Worm (Caenorhabditis elegans) whole organism, midembryonic: ENCODE measurements around the gene B0361.9.

ENCODE experiments used
- T22C8.4 ChIP-seq: fragments of 200-800 bp; sonication (Bioruptor generic); IDR thresholded peaks from 2 replicates; pipeline ENCODE4 v1.3.6; 2022; ENCODE audit warnings: missing genetic modification characterization, missing compliant biosample characterization
- cog-1 ChIP-seq: sonication (generic microtip); optimal IDR thresholded peaks from 2 replicates; lab custom pipeline; 2016; ENCODE audit warnings: missing genetic modification characterization, missing compliant biosample characterization
- flt-1 ChIP-seq: fragments of 200-800 bp; sonication (Bioruptor generic); IDR thresholded peaks from 2 replicates; pipeline ENCODE4 v1.3.6; 2022; ENCODE audit warnings: missing genetic modification characterization, missing compliant biosample characterization
- klf-2 ChIP-seq: fragments of 200-800 bp; sonication (Bioruptor generic); conservative IDR thresholded peaks from 2 replicates; pipeline ENCODE4 v1.3.6; 2022; ENCODE audit warnings: missing genetic modification reagents, missing genetic modification characterization, missing compliant biosample characterization
- med-1 ChIP-seq: sonication (generic microtip); optimal IDR thresholded peaks from 2 replicates; lab custom pipeline; 2017; ENCODE audit warnings: missing genetic modification characterization, mild to moderate bottlenecking, missing compliant biosample characterization, antibody characterized with exemption, missing genetic modification reagents; ENCODE audit not compliant: insufficient read depth
- ref-1 ChIP-seq: fragments of 200-800 bp; sonication (Bioruptor generic); conservative IDR thresholded peaks from 2 replicates; pipeline ENCODE4 v1.3.6; 2022; ENCODE audit warnings: missing genetic modification reagents, missing genetic modification characterization, missing compliant biosample characterization
- tab-1 ChIP-seq: fragments of 200-800 bp; sonication (Bioruptor generic); IDR thresholded peaks from 2 replicates; pipeline ENCODE4 v1.3.6; 2022; ENCODE audit warnings: missing genetic modification characterization, missing compliant biosample characterization
- ztf-23 ChIP-seq: fragments of 200-800 bp; sonication (Bioruptor generic); IDR thresholded peaks from 2 replicates; pipeline ENCODE4 v1.3.6; 2022; ENCODE audit warnings: missing genetic modification reagents, missing genetic modification characterization, missing compliant biosample characterization
- ztf-29 ChIP-seq: fragments of 200-800 bp; sonication (Bioruptor generic); IDR thresholded peaks from 2 replicates; pipeline ENCODE4 v1.3.6; 2022; ENCODE audit warnings: missing genetic modification reagents, missing genetic modification characterization, missing compliant biosample characterization

B0361.9 gene

DNA sequence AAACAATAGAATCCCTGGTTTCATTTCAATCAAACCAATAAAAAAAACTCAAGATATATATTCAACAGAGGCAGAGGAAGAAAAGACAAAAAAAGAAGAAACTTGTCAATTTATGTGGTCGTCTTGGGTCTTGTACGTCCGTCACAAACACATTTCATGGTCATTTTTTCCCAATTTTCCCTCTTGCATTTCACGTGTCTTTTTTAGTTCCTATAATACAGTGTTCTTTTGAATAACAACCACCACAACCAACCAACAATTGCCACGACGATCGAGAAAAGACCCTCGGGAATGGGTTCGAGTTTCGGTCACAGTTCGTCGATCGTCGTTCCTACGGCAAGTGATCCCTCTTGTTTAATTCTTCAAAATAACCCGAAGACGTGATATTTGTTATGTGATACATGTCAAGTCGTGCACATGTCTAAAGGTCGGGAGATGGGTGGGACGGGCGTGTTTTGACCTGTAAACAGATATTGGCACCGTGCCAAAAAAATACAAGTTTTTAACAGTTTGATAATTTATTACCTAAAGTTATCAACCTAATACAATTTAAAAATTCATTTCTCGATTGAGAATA, 3.3 kb downstream of the B0361.9 start:
- TF ChIP-seq ztf-29 (GFP tag; lab: Robert Waterston, UW) (no peak), flt-1 (GFP tag; lab: Robert Waterston, UW) (no peak), T22C8.4 (GFP tag; lab: Robert Waterston, UW) (no peak), cog-1 (tag; lab: Kevin White, UChicago) (no peak), ref-1 (GFP tag; lab: Robert Waterston, UW) (no peak), ztf-23 (no peak), klf-2 (GFP tag; lab: Robert Waterston, UW) (no peak), tab-1 (GFP tag; lab: Robert Waterston, UW) (no peak), med-1 (no peak)

ce11 chrIII:7293075-7293684, 6.3 kb downstream of the B0361.9 start, which contains the start of gene cwf-19L2:
TSS of gene cwf-19L2 (plus strand) at chrIII:7293634.
- TF ChIP-seq klf-2 (GFP tag; lab: Robert Waterston, UW) (no peak), flt-1 (GFP tag; lab: Robert Waterston, UW) (no peak), cog-1 (tag; lab: Kevin White, UChicago) (no peak), tab-1 (GFP tag; lab: Robert Waterston, UW) (no peak), ztf-23 (no peak), ref-1 (GFP tag; lab: Robert Waterston, UW) (no peak), ztf-29 (GFP tag; lab: Robert Waterston, UW) (no peak), med-1 (no peak), T22C8.4 (GFP tag; lab: Robert Waterston, UW) (no peak)

DNA sequence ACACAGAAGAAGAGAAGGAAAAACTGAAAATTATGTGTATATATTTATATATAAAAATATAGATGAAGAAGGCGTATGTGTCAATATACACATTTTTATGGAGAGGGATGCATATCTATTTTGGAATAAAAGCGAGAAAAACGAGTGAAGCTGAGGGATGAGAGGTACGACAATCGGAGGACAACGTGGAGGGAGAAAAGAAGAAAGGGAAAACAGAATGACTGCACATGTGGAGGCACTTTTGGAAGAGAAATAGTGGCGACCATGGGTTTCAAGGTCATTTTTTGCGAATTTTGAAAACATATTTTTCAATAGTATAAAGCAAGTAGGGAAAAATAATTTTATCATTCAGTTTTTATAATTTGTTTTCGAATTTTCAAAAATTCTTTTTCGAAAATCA, 6.9 kb downstream of the B0361.9 start:
- TF ChIP-seq klf-2 (GFP tag; lab: Robert Waterston, UW) (no peak), tab-1 (GFP tag; lab: Robert Waterston, UW) (no peak), flt-1 (GFP tag; lab: Robert Waterston, UW) (no peak), T22C8.4 (GFP tag; lab: Robert Waterston, UW) (no peak), ref-1 (GFP tag; lab: Robert Waterston, UW) (no peak), cog-1 (tag; lab: Kevin White, UChicago) (no peak), ztf-23 (no peak), med-1 (no peak), ztf-29 (GFP tag; lab: Robert Waterston, UW) (no peak)

ce11 chrIII:7291216-7291615, 8.2 kb downstream of the B0361.9 start:
- no peak for TF ChIP-seq klf-2 (GFP tag; lab: Robert Waterston, UW)
- no peak for TF ChIP-seq ztf-29 (GFP tag; lab: Robert Waterston, UW)
- TF ChIP-seq ref-1 (GFP tag; lab: Robert Waterston, UW) = no peak
- TF ChIP-seq T22C8.4 (GFP tag; lab: Robert Waterston, UW) = no peak
- TF ChIP-seq tab-1 (GFP tag; lab: Robert Waterston, UW) = no peak
- TF ChIP-seq cog-1 (tag; lab: Kevin White, UChicago) = no peak
- no peak for TF ChIP-seq ztf-23
- no peak for TF ChIP-seq flt-1 (GFP tag; lab: Robert Waterston, UW)
- no peak for TF ChIP-seq med-1

ce11 chrIII:7290462-7290861, 9.0 kb downstream of the B0361.9 start, which contains the start of gene algn-11:
TSS of gene algn-11 (minus strand) at chrIII:7290562.
- no peak for TF ChIP-seq flt-1 (GFP tag; lab: Robert Waterston, UW)
- no peak for TF ChIP-seq ref-1 (GFP tag; lab: Robert Waterston, UW)
- TF ChIP-seq T22C8.4 (GFP tag; lab: Robert Waterston, UW) = no peak
- TF ChIP-seq tab-1 (GFP tag; lab: Robert Waterston, UW) = no peak
- TF ChIP-seq ztf-23 = no peak
- TF ChIP-seq med-1 = no peak
- no peak for TF ChIP-seq ztf-29 (GFP tag; lab: Robert Waterston, UW)
- TF ChIP-seq cog-1 (tag; lab: Kevin White, UChicago) = no peak
- no peak for TF ChIP-seq klf-2 (GFP tag; lab: Robert Waterston, UW)

DNA sequence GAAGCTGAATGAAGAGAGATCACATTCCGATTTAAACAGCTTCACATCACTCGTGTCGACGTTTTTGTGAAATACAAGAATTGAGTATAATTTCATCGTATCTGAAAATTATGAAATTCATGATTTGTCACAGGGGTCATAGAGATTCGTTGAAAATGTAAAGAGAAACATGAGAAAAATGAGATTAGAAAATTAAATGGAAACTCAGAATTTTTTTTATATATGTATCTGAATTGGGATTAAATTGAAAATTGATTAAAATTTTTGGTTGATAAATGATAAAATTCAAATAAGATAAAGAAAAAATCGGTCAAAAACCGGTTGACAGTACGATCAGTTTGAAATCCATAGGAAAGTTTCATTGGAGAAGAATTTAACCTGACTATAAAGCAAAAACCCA, 11.9 kb downstream of the B0361.9 start, which contains the start of gene ykt-6:
ykt-6 (minus strand) TSS at position 101 of the 400 bp plus-strand sequence.
- TF ChIP-seq ztf-23 (no peak), cog-1 (tag; lab: Kevin White, UChicago) (no peak)

DNA sequence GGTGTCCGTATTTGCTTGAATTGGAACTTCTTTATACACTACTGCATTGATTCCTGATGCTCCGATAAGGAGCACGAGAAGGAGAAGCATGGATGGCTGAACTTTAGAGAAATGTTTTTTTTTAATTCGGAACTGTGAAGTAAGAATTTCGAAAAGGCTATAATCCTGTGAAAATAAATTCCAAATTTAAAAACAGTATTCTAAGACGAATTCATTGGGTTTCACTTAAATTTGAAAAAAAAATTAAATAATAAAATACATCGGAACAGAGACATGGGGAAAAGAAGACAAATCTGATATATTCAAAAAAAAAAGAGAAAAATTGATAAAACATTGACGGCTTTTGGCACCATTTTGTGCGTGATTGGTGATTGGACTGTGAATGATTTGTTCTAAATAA, 13.6 kb downstream of the B0361.9 start, which contains the start of gene pho-5:
pho-5 (minus strand) TSS at position 101 of the 400 bp plus-strand sequence.
- TF ChIP-seq cog-1 (tag; lab: Kevin White, UChicago) (no peak), ztf-23 (no peak), flt-1 (GFP tag; lab: Robert Waterston, UW) (no peak), med-1 (no peak), T22C8.4 (GFP tag; lab: Robert Waterston, UW) (no peak), klf-2 (GFP tag; lab: Robert Waterston, UW) (no peak), tab-1 (GFP tag; lab: Robert Waterston, UW) (no peak), ztf-29 (GFP tag; lab: Robert Waterston, UW) (no peak), ref-1 (GFP tag; lab: Robert Waterston, UW) (no peak)

- TF ChIP-seq ztf-23 (no peak), flt-1 (GFP tag; lab: Robert Waterston, UW) (no peak), tab-1 (GFP tag; lab: Robert Waterston, UW) (no peak), ref-1 (GFP tag; lab: Robert Waterston, UW) (no peak), cog-1 (tag; lab: Kevin White, UChicago) (no peak), med-1 (no peak), T22C8.4 (GFP tag; lab: Robert Waterston, UW) (no peak)
Measured at ce11 chrIII:7281179-7281578, 18.3 kb downstream of the B0361.9 start, which contains the start of gene B0361.3. TSS of gene B0361.3 (plus strand) at chrIII:7281462.

DNA sequence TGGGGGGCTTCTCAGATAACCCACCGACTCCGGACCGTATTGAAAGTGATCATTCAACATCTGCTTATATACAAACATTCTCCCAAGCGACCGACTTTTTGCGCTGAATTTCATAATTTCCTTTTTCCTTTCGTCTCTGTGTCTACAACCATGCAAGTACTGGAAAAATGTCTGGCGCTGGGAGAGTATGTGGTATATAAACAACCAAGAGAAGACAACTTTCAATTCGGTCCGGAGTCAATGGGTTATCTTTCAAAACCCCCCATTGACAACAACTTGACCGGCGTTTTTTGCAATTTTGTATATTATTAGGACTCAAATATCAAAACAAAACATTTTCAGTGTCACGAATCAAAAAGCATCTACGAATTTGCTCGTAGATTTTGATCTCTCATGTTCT, 20.9 kb downstream of the B0361.9 start:
- TF ChIP-seq med-1 (no peak), flt-1 (GFP tag; lab: Robert Waterston, UW) (no peak), ref-1 (GFP tag; lab: Robert Waterston, UW) (no peak), cog-1 (tag; lab: Kevin White, UChicago) (no peak), T22C8.4 (GFP tag; lab: Robert Waterston, UW) (no peak), ztf-23 (no peak), tab-1 (GFP tag; lab: Robert Waterston, UW) (no peak)
